Worm (Caenorhabditis elegans) whole organism, mixed stage, embryonic: ENCODE data around the gene nspc-10.

Source experiments
- M03D4.4 ChIP-seq: sonication (generic microtip); optimal IDR thresholded peaks from 2 replicates; lab custom pipeline; 2017; ENCODE audit warnings: mild to moderate bottlenecking, missing genetic modification characterization, missing compliant biosample characterization
- bed-3 ChIP-seq: fragments of 200-800 bp; sonication (Bioruptor generic); optimal IDR thresholded peaks from 3 replicates; lab custom pipeline; 2018; ENCODE audit warnings: mild to moderate bottlenecking, missing genetic modification characterization, moderate library complexity, missing compliant biosample characterization
- blmp-1 ChIP-seq: fragments of 150-350 bp; optimal IDR thresholded peaks from 2 replicates; lab custom pipeline; 2014; ENCODE audit warnings: missing biosample characterization, missing genetic modification characterization
- ceh-39 ChIP-seq: fragments of 150-350 bp; optimal IDR thresholded peaks from 2 replicates; lab custom pipeline; 2014; ENCODE audit warnings: missing biosample characterization, missing genetic modification characterization
- ceh-43 ChIP-seq: fragments of 200-800 bp; sonication (Bioruptor generic); optimal IDR thresholded peaks from 2 replicates; lab custom pipeline; 2018; ENCODE audit warnings: mild to moderate bottlenecking, missing genetic modification characterization, moderate library complexity, missing compliant biosample characterization
- ceh-83 ChIP-seq: fragments of 200-800 bp; sonication (Bioruptor generic); optimal IDR thresholded peaks from 2 replicates; lab custom pipeline; 2018; ENCODE audit warnings: mild to moderate bottlenecking, missing genetic modification characterization, missing compliant biosample characterization
- ces-1 ChIP-seq: fragments of 150-350 bp; optimal IDR thresholded peaks from 2 replicates; lab custom pipeline; 2014; ENCODE audit warnings: missing biosample characterization, missing genetic modification reagents, missing genetic modification characterization
- cnd-1 ChIP-seq: fragments of 200-800 bp; sonication (Bioruptor generic); optimal IDR thresholded peaks from 2 replicates; lab custom pipeline; 2018; ENCODE audit warnings: mild to moderate bottlenecking, missing genetic modification characterization, missing compliant biosample characterization
- drap-1 ChIP-seq: fragments of 200-800 bp; sonication (Bioruptor generic); optimal IDR thresholded peaks from 3 replicates; lab custom pipeline; 2018; ENCODE audit warnings: mild to moderate bottlenecking, missing genetic modification characterization, missing compliant biosample characterization
- elt-1 ChIP-seq: sonication (generic microtip); optimal IDR thresholded peaks from 2 replicates; lab custom pipeline; 2017; ENCODE audit warnings: missing genetic modification characterization, mild to moderate bottlenecking, missing compliant biosample characterization, antibody characterized with exemption, moderate library complexity, borderline replicate concordance; ENCODE audit not compliant: insufficient read depth
- elt-3 ChIP-seq: fragments of 150-350 bp; optimal IDR thresholded peaks from 2 replicates; lab custom pipeline; 2014; ENCODE audit warnings: missing biosample characterization, missing genetic modification characterization
- flh-1 ChIP-seq: fragments of 200-800 bp; sonication (Bioruptor generic); optimal IDR thresholded peaks from 2 replicates; lab custom pipeline; 2018; ENCODE audit warnings: mild to moderate bottlenecking, missing genetic modification characterization, moderate library complexity, missing compliant biosample characterization
- ham-2 ChIP-seq: fragments of 200-800 bp; sonication (Bioruptor generic); optimal IDR thresholded peaks from 2 replicates; lab custom pipeline; 2018; ENCODE audit warnings: mild to moderate bottlenecking, missing genetic modification characterization, missing compliant biosample characterization
- hlh-1 ChIP-seq: fragments of 150-350 bp; optimal IDR thresholded peaks from 2 replicates; lab custom pipeline; 2014; ENCODE audit warnings: missing biosample characterization, missing genetic modification reagents, missing genetic modification characterization
- lin-13 ChIP-seq: fragments of 150-350 bp; optimal IDR thresholded peaks from 2 replicates; lab custom pipeline; 2014; ENCODE audit warnings: missing biosample characterization, missing genetic modification characterization
- lin-32 ChIP-seq: fragments of 200-800 bp; sonication (Bioruptor generic); optimal IDR thresholded peaks from 2 replicates; lab custom pipeline; 2018; ENCODE audit warnings: mild to moderate bottlenecking, missing genetic modification characterization, missing compliant biosample characterization
- mab-5 ChIP-seq: fragments of 150-350 bp; optimal IDR thresholded peaks from 2 replicates; lab custom pipeline; 2014; ENCODE audit warnings: missing biosample characterization, missing genetic modification characterization
- mls-2 ChIP-seq: sonication (generic microtip); optimal IDR thresholded peaks from 2 replicates; lab custom pipeline; 2016; ENCODE audit warnings: mild to moderate bottlenecking, missing genetic modification characterization, moderate library complexity, missing compliant biosample characterization
- nhr-12 ChIP-seq: fragments of 150-350 bp; optimal IDR thresholded peaks from 2 replicates; lab custom pipeline; 2014; ENCODE audit warnings: missing biosample characterization, missing genetic modification characterization
- nhr-2 ChIP-seq: fragments of 150-350 bp; optimal IDR thresholded peaks from 2 replicates; lab custom pipeline; 2014; ENCODE audit warnings: missing biosample characterization, missing genetic modification characterization
- nhr-237 ChIP-seq: fragments of 150-350 bp; optimal IDR thresholded peaks from 2 replicates; lab custom pipeline; 2014; ENCODE audit warnings: missing biosample characterization, missing genetic modification characterization
- nhr-28 ChIP-seq: fragments of 150-350 bp; optimal IDR thresholded peaks from 2 replicates; lab custom pipeline; 2014; ENCODE audit warnings: missing biosample characterization, missing genetic modification characterization
- nhr-76 ChIP-seq: sonication (generic microtip); optimal IDR thresholded peaks from 2 replicates; lab custom pipeline; 2017; ENCODE audit warnings: missing biosample characterization, missing genetic modification characterization
- pha-4 ChIP-seq: fragments of 150-350 bp; optimal IDR thresholded peaks from 2 replicates; lab custom pipeline; 2018; ENCODE audit warnings: missing biosample characterization, missing genetic modification reagents, missing genetic modification characterization
- sem-2 ChIP-seq: fragments of 200-800 bp; sonication (Bioruptor generic); optimal IDR thresholded peaks from 2 replicates; lab custom pipeline; 2018; ENCODE audit warnings: mild to moderate bottlenecking, missing genetic modification characterization, missing compliant biosample characterization
- sptf-1 ChIP-seq: sonication (generic microtip); optimal IDR thresholded peaks from 2 replicates; lab custom pipeline; 2017; ENCODE audit warnings: mild to moderate bottlenecking, missing genetic modification characterization, moderate library complexity, missing compliant biosample characterization
- tbx-8 ChIP-seq: fragments of 200-800 bp; sonication (Bioruptor generic); optimal IDR thresholded peaks from 2 replicates; lab custom pipeline; 2018; ENCODE audit warnings: mild to moderate bottlenecking, missing genetic modification characterization, moderate library complexity, missing compliant biosample characterization
- unc-39 ChIP-seq: fragments of 150-350 bp; optimal IDR thresholded peaks from 2 replicates; lab custom pipeline; 2014; ENCODE audit warnings: missing biosample characterization, missing genetic modification characterization
- unc-62 ChIP-seq: fragments of 150-350 bp; optimal IDR thresholded peaks from 2 replicates; lab custom pipeline; 2014; ENCODE audit warnings: missing biosample characterization, missing genetic modification reagents, missing genetic modification characterization
- zip-8 ChIP-seq: fragments of 150-350 bp; optimal IDR thresholded peaks from 2 replicates; lab custom pipeline; 2014; ENCODE audit warnings: missing biosample characterization, missing genetic modification characterization
- ztf-11 ChIP-seq: fragments of 150-350 bp; optimal IDR thresholded peaks from 2 replicates; lab custom pipeline; 2014; ENCODE audit warnings: missing biosample characterization, missing genetic modification characterization

nspc-10 gene

DNA sequence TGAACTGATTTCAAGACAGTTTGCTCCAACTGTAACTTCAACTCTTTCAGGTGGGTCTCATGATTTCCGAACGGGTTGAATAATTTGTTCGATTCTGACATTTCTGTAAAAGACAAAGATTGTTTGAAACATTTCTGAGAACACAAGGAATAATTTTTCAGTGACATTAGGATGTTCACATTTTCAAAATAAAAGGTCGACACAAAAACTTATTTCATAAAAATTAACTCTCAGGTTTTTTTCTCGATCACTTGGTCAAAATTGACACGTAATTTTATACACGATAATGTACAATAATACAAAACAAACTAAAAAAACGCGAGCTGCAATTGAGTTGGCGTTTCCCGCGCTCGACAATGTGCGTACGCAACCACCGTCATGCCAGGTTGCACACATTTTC is 27.9 kb downstream of the nspc-10 start, which contains the start of gene rif-1.2:
Gene rif-1.2, minus strand, starts transcription at position 101 of the 400 bp plus-strand sequence.
- TF ChIP-seq lin-13 (tag; lab: Kevin White, UChicago) (no peak), elt-3 (no peak), ham-2 (no peak), blmp-1 (tag; lab: Kevin White, UChicago) (no peak), zip-8 (tag; lab: Kevin White, UChicago) (no peak), tbx-8 (GFP tag; lab: Kevin White, UChicago) (no peak), nhr-2 (tag; lab: Kevin White, UChicago) (no peak), nhr-28 (no peak), elt-1 (tag; lab: Kevin White, UChicago) (no peak), unc-39 (tag; lab: Kevin White, UChicago) (no peak), ceh-83 (GFP tag; lab: Kevin White, UChicago) (no peak), ztf-11 (tag; lab: Kevin White, UChicago) (no peak), ceh-39 (tag; lab: Kevin White, UChicago) (no peak), M03D4.4 (tag; lab: Kevin White, UChicago) (no peak), lin-32 (no peak), ces-1 (no peak), sptf-1 (tag; lab: Kevin White, UChicago) (no peak), bed-3 (GFP tag; lab: Kevin White, UChicago) (no peak)

- no peak for TF ChIP-seq ceh-39 (tag; lab: Kevin White, UChicago)
- TF ChIP-seq drap-1 (GFP tag; lab: Kevin White, UChicago), result no peak
- TF ChIP-seq unc-39 (tag; lab: Kevin White, UChicago), result no peak
- TF ChIP-seq pha-4 (tag; lab: Kevin White, UChicago), result no peak
- no peak for TF ChIP-seq mab-5 (tag; lab: Kevin White, UChicago)
- TF ChIP-seq ces-1, result no peak
- TF ChIP-seq lin-32, result no peak
- TF ChIP-seq unc-62 (GFP tag; lab: Kevin White, UChicago), result no peak
- TF ChIP-seq ztf-11 (tag; lab: Kevin White, UChicago), result no peak
- no peak for TF ChIP-seq ceh-43 (GFP tag; lab: Kevin White, UChicago)
- no peak for TF ChIP-seq bed-3 (GFP tag; lab: Kevin White, UChicago)
- no peak for TF ChIP-seq cnd-1 (tag; lab: Kevin White, UChicago)
- TF ChIP-seq ham-2, result no peak
Measured at ce11 chrX:12375783-12376182, 32.4 kb downstream of the nspc-10 start.

DNA sequence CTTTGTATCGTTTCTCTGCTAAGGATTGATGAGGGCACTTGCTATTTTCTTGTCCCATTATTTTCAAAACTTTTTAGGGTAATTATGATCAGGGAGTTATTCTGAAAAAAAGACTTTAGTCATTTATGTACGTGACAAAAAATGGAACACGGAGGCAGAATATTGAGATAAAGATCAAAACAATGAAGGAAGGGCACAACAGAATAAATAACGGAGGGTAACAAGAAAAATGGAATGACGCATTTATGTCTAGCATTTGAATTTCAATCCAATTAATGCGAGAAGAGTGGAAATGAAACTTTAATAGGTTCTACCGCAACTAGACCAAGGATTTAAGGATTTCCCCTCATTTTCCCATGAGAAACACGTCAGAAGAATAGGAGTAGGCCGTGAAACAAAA is 34.9 kb downstream of the nspc-10 start, which contains the start of gene glb-13:
Gene glb-13, minus strand, starts transcription at position 101 of the 400 bp plus-strand sequence.
- TF ChIP-seq nhr-2 (tag; lab: Kevin White, UChicago) (no peak), nhr-28 (no peak), flh-1 (GFP tag; lab: Kevin White, UChicago) (no peak), cnd-1 (tag; lab: Kevin White, UChicago) (no peak), unc-62 (GFP tag; lab: Kevin White, UChicago) (no peak), ceh-39 (tag; lab: Kevin White, UChicago) (no peak)
- TF ChIP-seq, all 35 proteins: peak for 0

ce11 chrX:12391380-12391779 is 48.0 kb downstream of the nspc-10 start, which contains the start of gene nekl-3:
Gene nekl-3 (minus strand): TSS chrX:12391480.
- TF ChIP-seq ceh-83 (GFP tag; lab: Kevin White, UChicago) (no peak), ces-1 (no peak), ceh-39 (tag; lab: Kevin White, UChicago) (no peak), nhr-2 (tag; lab: Kevin White, UChicago) (no peak), nhr-28 (no peak), flh-1 (GFP tag; lab: Kevin White, UChicago) (no peak), hlh-1 (tag; lab: Kevin White, UChicago) (no peak), M03D4.4 (tag; lab: Kevin White, UChicago) (no peak), elt-1 (tag; lab: Kevin White, UChicago) (no peak), nhr-76 (tag; lab: Kevin White, UChicago) (no peak), lin-32 (no peak), cnd-1 (tag; lab: Kevin White, UChicago) (no peak), nhr-237 (tag; lab: Kevin White, UChicago) (no peak), ceh-43 (GFP tag; lab: Kevin White, UChicago) (no peak), sptf-1 (tag; lab: Kevin White, UChicago) (no peak), nhr-12 (tag; lab: Kevin White, UChicago) (no peak), sem-2 (GFP tag; lab: Kevin White, UChicago) (no peak), zip-8 (tag; lab: Kevin White, UChicago) (no peak), mls-2 (tag; lab: Kevin White, UChicago) (no peak)
